Worm (Caenorhabditis elegans): ENCODE results near the gene F58B4.5.

The F58B4.5 gene

ce11 chrV:10894601-10895000 lies 37.9 kb upstream of the F58B4.5 start, which contains the start of the genes F32D8.14 and F32D8.5 (continued):
- TF ChIP-seq hlh-8 (tag; optimal IDR thresholded peaks at IDR 0.05) (peak; percentile 66), unc-42 (tag; optimal IDR thresholded peaks at IDR 0.05) (peak; percentile 59), pqm-1 (tag; optimal IDR thresholded peaks at IDR 0.05) (no peak), zip-5 (tag; optimal IDR thresholded peaks at IDR 0.05) (peak; percentile 49), elt-2 (tag; optimal IDR thresholded peaks at IDR 0.05) (peak; percentile 47), ceh-19 (GFP tag; optimal IDR thresholded peaks at IDR 0.05) (no peak), che-1 (tag; optimal IDR thresholded peaks at IDR 0.05) (no peak), ets-4 (tag; optimal IDR thresholded peaks at IDR 0.05) (peak; percentile 76), ceh-14 (tag; optimal IDR thresholded peaks at IDR 0.05) (peak; percentile 59), nfya-1 (tag; optimal IDR thresholded peaks at IDR 0.05) (peak; percentile 43), mec-3 (tag; optimal IDR thresholded peaks at IDR 0.05; ENCODE audit: borderline replicate concordance) (no peak), ahr-1 (tag; optimal IDR thresholded peaks at IDR 0.05) (no peak), tbx-7 (tag; optimal IDR thresholded peaks at IDR 0.05) (peak; percentile 66)

ce11 chrV:10896295-10896694 lies 36.2 kb upstream of the F58B4.5 start, which contains the start of gene F32D8.13:
Gene F32D8.13 (minus strand): TSS chrV:10896543.
- TF ChIP-seq pha-4 (tag; optimal IDR thresholded peaks at IDR 0.05) (no peak), npax-4 (tag; optimal IDR thresholded peaks at IDR 0.05) (no peak), nhr-11 (tag; optimal IDR thresholded peaks at IDR 0.05) (no peak), pros-1 (tag; optimal IDR thresholded peaks at IDR 0.05) (no peak), K09A11.1 (tag; optimal IDR thresholded peaks at IDR 0.05; ENCODE audit: insufficient read depth) (no peak), F13H6.1 (tag; optimal IDR thresholded peaks at IDR 0.05) (no peak), ceh-48 (tag; optimal IDR thresholded peaks at IDR 0.05) (no peak), ceh-6 (GFP tag; optimal IDR thresholded peaks at IDR 0.05) (no peak), hlh-30 (tag; optimal IDR thresholded peaks at IDR 0.05; ENCODE audit: insufficient read depth) (no peak), hlh-15 (tag; optimal IDR thresholded peaks at IDR 0.05) (no peak), sox-2 (GFP tag; IDR thresholded peaks at IDR 0.05) (no peak), fkh-10 (GFP tag; optimal IDR thresholded peaks at IDR 0.05) (no peak), ceh-22 (tag; optimal IDR thresholded peaks at IDR 0.05) (no peak)

ce11 chrV:10896706-10897105 lies 35.8 kb upstream of the F58B4.5 start:
- no peak for TF ChIP-seq nhr-232 (tag; optimal IDR thresholded peaks at IDR 0.05)
- TF ChIP-seq pax-1 (tag; optimal IDR thresholded peaks at IDR 0.05) = no peak
- no peak for TF ChIP-seq ceh-30 (tag; optimal IDR thresholded peaks at IDR 0.05)
- TF ChIP-seq ceh-24 (tag; optimal IDR thresholded peaks at IDR 0.05) = no peak
- TF ChIP-seq unc-3 (GFP tag; conservative IDR thresholded peaks at IDR 0.05) = no peak
- TF ChIP-seq unc-3 (tag; optimal IDR thresholded peaks at IDR 0.05) = no peak
- TF ChIP-seq fkh-6 (tag; optimal IDR thresholded peaks at IDR 0.05) = no peak
- TF ChIP-seq sox-4 (tag; optimal IDR thresholded peaks at IDR 0.05) = no peak
- TF ChIP-seq C08G9.2 (tag; optimal IDR thresholded peaks at IDR 0.05) = no peak
- TF ChIP-seq C38D4.7 (GFP tag; optimal IDR thresholded peaks at IDR 0.05) = no peak
- TF ChIP-seq gmeb-2 (tag; optimal IDR thresholded peaks at IDR 0.05) = no peak
- TF ChIP-seq elt-2 (tag; optimal IDR thresholded peaks at IDR 0.05) = no peak
- no peak for TF ChIP-seq ceh-14 (tag; optimal IDR thresholded peaks at IDR 0.05)
- TF ChIP-seq ceh-22 (tag; optimal IDR thresholded peaks at IDR 0.05) = no peak
- TF ChIP-seq che-1 (tag; optimal IDR thresholded peaks at IDR 0.05) = no peak
- TF ChIP-seq elt-4 (tag; optimal IDR thresholded peaks at IDR 0.05) = no peak
- no peak for TF ChIP-seq Y22D7AL.16 (tag; optimal IDR thresholded peaks at IDR 0.05)
- TF ChIP-seq nhr-11 (tag; optimal IDR thresholded peaks at IDR 0.05) = no peak
- no peak for TF ChIP-seq K02D7.2 (tag; optimal IDR thresholded peaks at IDR 0.05)
- TF ChIP-seq odd-2 (tag; optimal IDR thresholded peaks at IDR 0.05) = no peak
- TF ChIP-seq ceh-18 (tag; optimal IDR thresholded peaks at IDR 0.05) = no peak

Measured in whole organism, late embryonic.